Fruit fly (Drosophila melanogaster): ENCODE results near the gene Sod1.

Sod1 gene

dm6 chr3L:11123088-11123487 is 9.5 kb upstream of the Sod1 start, which contains the start of the genes Ufd1 and NaPi-III (continued):
- no peak for TF ChIP-seq Camta (GFP tag; optimal IDR thresholded peaks at IDR 0.05)
- peak; percentile 50 for TF ChIP-seq CG8089 (GFP tag; optimal IDR thresholded peaks at IDR 0.05)
- no peak for TF ChIP-seq Jarid2 (GFP tag; optimal IDR thresholded peaks at IDR 0.05)
- TF ChIP-seq Dp (GFP tag; optimal IDR thresholded peaks at IDR 0.05): peak; percentile 85
- TF ChIP-seq Nf-YB (GFP tag; optimal IDR thresholded peaks at IDR 0.05): no peak
- peak; percentile 84 for TF ChIP-seq ato (GFP tag; IDR thresholded peaks at IDR 0.05; ENCODE audit: partially characterized antibody)
- TF ChIP-seq CG3838 (GFP tag; optimal IDR thresholded peaks at IDR 0.05): no peak
- no peak for TF ChIP-seq ase (GFP tag; IDR thresholded peaks at IDR 0.05)
- TF ChIP-seq CG11504 (tag; optimal IDR thresholded peaks at IDR 0.05): peak; percentile 61
- TF ChIP-seq caup (GFP tag; optimal IDR thresholded peaks at IDR 0.05; ENCODE audit: severe bottlenecking): peak; percentile 38
- no peak for TF ChIP-seq trh (GFP tag; optimal IDR thresholded peaks at IDR 0.05)
- TF ChIP-seq sug (tag; optimal IDR thresholded peaks at IDR 0.05): peak; percentile 63
- TF ChIP-seq mam (GFP tag; optimal IDR thresholded peaks at IDR 0.05): peak; percentile 56
- no peak for TF ChIP-seq CG7745 (tag; optimal IDR thresholded peaks at IDR 0.05)
- no peak for TF ChIP-seq tup (GFP tag; optimal IDR thresholded peaks at IDR 0.05)
- no peak for TF ChIP-seq CG10462 (GFP tag; optimal IDR thresholded peaks at IDR 0.05)
- TF ChIP-seq Optix (GFP tag; IDR thresholded peaks at IDR 0.05): no peak
- TF ChIP-seq CrebB (tag; optimal IDR thresholded peaks at IDR 0.05): peak; percentile 14
- TF ChIP-seq onecut (GFP tag; IDR thresholded peaks at IDR 0.05): no peak
- no peak for TF ChIP-seq CG7786 (GFP tag; optimal IDR thresholded peaks at IDR 0.05)
- TF ChIP-seq gce (GFP tag; IDR thresholded peaks at IDR 0.05): no peak
- no peak for TF ChIP-seq sima (GFP tag; optimal IDR thresholded peaks at IDR 0.05)
- TF ChIP-seq scrt (GFP tag; optimal IDR thresholded peaks at IDR 0.05): no peak
- no peak for TF ChIP-seq lbe (GFP tag; optimal IDR thresholded peaks at IDR 0.05)
- peak; percentile 26 for TF ChIP-seq CG8290 (GFP tag; optimal IDR thresholded peaks at IDR 0.05)
- peak in 1 of 2 experiments; percentile 90 for TF ChIP-seq CG8290 (tag; optimal IDR thresholded peaks at IDR 0.05)
- TF ChIP-seq Gug (GFP tag; IDR thresholded peaks at IDR 0.05): peak; percentile 26; the same call in 1 of the 4 replicates
- no peak for TF ChIP-seq NK7.1 (GFP tag; optimal IDR thresholded peaks at IDR 0.05)
- no peak for TF ChIP-seq CG10565 (GFP tag; optimal IDR thresholded peaks at IDR 0.05)
- no peak for TF ChIP-seq HHEX (GFP tag; optimal IDR thresholded peaks at IDR 0.05)
- peak; percentile 83 for TF ChIP-seq knrl (GFP tag; IDR thresholded peaks at IDR 0.05; ENCODE audit: partially characterized antibody)
- peak; percentile 73; the same call in 1 of the 2 replicates for TF ChIP-seq sna (GFP tag; IDR thresholded peaks at IDR 0.05; ENCODE audit: partially characterized antibody)
- peak; percentile 30 for TF ChIP-seq shn (GFP tag; optimal IDR thresholded peaks at IDR 0.05)
- peak; percentile 92 for TF ChIP-seq CTCF (GFP tag; optimal IDR thresholded peaks at IDR 0.05)
- TF ChIP-seq Hmx (GFP tag; optimal IDR thresholded peaks at IDR 0.05): no peak
- peak; percentile 80 for TF ChIP-seq CG13894 (tag; optimal IDR thresholded peaks at IDR 0.05)
- TF ChIP-seq CG9932 (GFP tag; IDR thresholded peaks at IDR 0.05): peak; percentile 71
- peak; percentile 9 for TF ChIP-seq gsb-n (tag; optimal IDR thresholded peaks at IDR 0.05)
- TF ChIP-seq Abd-B (GFP tag; optimal IDR thresholded peaks at IDR 0.05): peak; percentile 42
- TF ChIP-seq E2f2 (GFP tag; IDR thresholded peaks at IDR 0.05): peak; percentile 91
- no peak for TF ChIP-seq croc (GFP tag; conservative IDR thresholded peaks at IDR 0.05)
- TF ChIP-seq grn (GFP tag; optimal IDR thresholded peaks at IDR 0.05): no peak
- no peak for TF ChIP-seq B-H1 (GFP tag; IDR thresholded peaks at IDR 0.05)
- TF ChIP-seq CG31224 (GFP tag; IDR thresholded peaks at IDR 0.05): no peak
- peak; percentile 45; the same call in 2 of the 3 replicates for TF ChIP-seq row (GFP tag; IDR thresholded peaks at IDR 0.05)
- no peak for TF ChIP-seq CG4707 (GFP tag; optimal IDR thresholded peaks at IDR 0.05)
- no peak for TF ChIP-seq Blimp-1 (GFP tag; optimal IDR thresholded peaks at IDR 0.05)
- TF ChIP-seq CG12299 (tag; optimal IDR thresholded peaks at IDR 0.05): no peak
- TF ChIP-seq Med (GFP tag): peak; percentile 92
- TF ChIP-seq CG7357 (GFP tag; IDR thresholded peaks at IDR 0.05): no peak
- peak; percentile 73 for TF ChIP-seq CoRest (tag; optimal IDR thresholded peaks at IDR 0.05)
- peak; percentile 62 for TF ChIP-seq CG10267 (tag; optimal IDR thresholded peaks at IDR 0.05)

Data from whole organism, embryonic.